In the genomic region with DNA sequence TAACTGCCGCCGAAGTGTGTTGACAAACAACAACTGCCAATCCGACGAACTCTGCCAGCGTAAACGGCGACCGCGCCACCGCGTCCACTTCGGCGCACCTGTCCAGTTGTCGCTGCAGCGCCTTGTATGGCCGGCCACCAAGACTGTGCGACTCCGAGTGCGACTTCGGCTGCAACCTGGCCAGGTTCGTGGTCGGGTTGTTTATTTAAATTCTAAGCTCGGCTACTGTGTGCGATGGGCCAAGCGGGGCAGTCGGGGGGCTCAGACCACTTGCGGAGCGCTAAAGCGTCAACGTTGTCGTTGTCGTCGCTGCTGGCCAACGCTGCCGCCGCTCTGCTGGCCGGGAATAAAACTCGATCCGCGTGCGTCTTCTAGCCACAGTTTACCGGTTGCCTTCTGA, we compare ENCODE assay signal across 3 fruit fly cellular contexts.
TF ChIP-seq lines count a peak whose summit lies in the region.

A gene (plus strand): TSS at position 375 of the 400 bp plus-strand sequence.

- TF ChIP-seq CTCF in whole organism, embryonic (GFP tag; optimal IDR thresholded peaks at IDR 0.05; lab: Kevin White, UChicago): no peak

TF ChIP-seq in whole organism, embryonic, 481 proteins besides CTCF, POLR2A, EP300 and RAD21 (continues in another document):
- TF ChIP-seq CG3065 (GFP tag; optimal IDR thresholded peaks at IDR 0.05; lab: Kevin White, UChicago): no peak
- no peak for TF ChIP-seq CG14014 (GFP tag; IDR thresholded peaks at IDR 0.05; lab: Robert Waterston, UW)
- peak; percentile 40 for TF ChIP-seq Ets65A (GFP tag; lab: Kevin White, UChicago)
- TF ChIP-seq CG4328 (GFP tag; optimal IDR thresholded peaks at IDR 0.05; lab: Kevin White, UChicago): no peak
- no peak for TF ChIP-seq GATAe (GFP tag; conservative IDR thresholded peaks at IDR 0.05; lab: Robert Waterston, UW)
- TF ChIP-seq CG10462 (GFP tag; optimal IDR thresholded peaks at IDR 0.05; lab: Kevin White, UChicago): no peak
- no peak for TF ChIP-seq CG15011 (GFP tag; optimal IDR thresholded peaks at IDR 0.05; lab: Kevin White, UChicago)
- no peak for TF ChIP-seq CG4820 (GFP tag; optimal IDR thresholded peaks at IDR 0.05; lab: Kevin White, UChicago)
- TF ChIP-seq sr (GFP tag; IDR thresholded peaks at IDR 0.05; lab: Robert Waterston, UW): no peak
- no peak for TF ChIP-seq pzg (GFP tag; optimal IDR thresholded peaks at IDR 0.05; lab: Kevin White, UChicago)
- no peak for TF ChIP-seq schlank (tag; optimal IDR thresholded peaks at IDR 0.05; lab: Kevin White, UChicago)
- TF ChIP-seq Six4 (GFP tag; optimal IDR thresholded peaks at IDR 0.05; lab: Kevin White, UChicago): no peak
- TF ChIP-seq CG18476 (GFP tag; optimal IDR thresholded peaks at IDR 0.05; lab: Kevin White, UChicago): no peak
- TF ChIP-seq fd64A (GFP tag; optimal IDR thresholded peaks at IDR 0.05; lab: Kevin White, UChicago): no peak
- TF ChIP-seq CG4424 (GFP tag; optimal IDR thresholded peaks at IDR 0.05; lab: Kevin White, UChicago): no peak
- no peak for TF ChIP-seq ara (GFP tag; IDR thresholded peaks at IDR 0.05; lab: Robert Waterston, UW)
- peak; percentile 88 for TF ChIP-seq Deaf1 (tag; optimal IDR thresholded peaks at IDR 0.05; lab: Kevin White, UChicago)
- no peak for TF ChIP-seq CG12219 (GFP tag; optimal IDR thresholded peaks at IDR 0.05; lab: Kevin White, UChicago)
- no peak for TF ChIP-seq CG17829 (tag; optimal IDR thresholded peaks at IDR 0.05; lab: Kevin White, UChicago)
- TF ChIP-seq ems (GFP tag; optimal IDR thresholded peaks at IDR 0.05; lab: Kevin White, UChicago): no peak
- TF ChIP-seq CG5180 (GFP tag; optimal IDR thresholded peaks at IDR 0.05; lab: Kevin White, UChicago): peak; percentile 33
- no peak for TF ChIP-seq insv (GFP tag; optimal IDR thresholded peaks at IDR 0.05; lab: Kevin White, UChicago)
- TF ChIP-seq CG15514 (GFP tag; optimal IDR thresholded peaks at IDR 0.05; lab: Kevin White, UChicago): no peak
- TF ChIP-seq Atf-2 (GFP tag; optimal IDR thresholded peaks at IDR 0.05; lab: Kevin White, UChicago): no peak
- no peak for TF ChIP-seq Lhr (GFP tag; optimal IDR thresholded peaks at IDR 0.05; lab: Kevin White, UChicago)
- TF ChIP-seq CG7745 (tag; optimal IDR thresholded peaks at IDR 0.05; lab: Kevin White, UChicago): no peak
- no peak for TF ChIP-seq gcm (GFP tag; optimal IDR thresholded peaks at IDR 0.05; lab: Kevin White, UChicago)
- no peak for TF ChIP-seq tgo (GFP tag; IDR thresholded peaks at IDR 0.05; lab: Robert Waterston, UW)
- TF ChIP-seq kay (GFP tag; optimal IDR thresholded peaks at IDR 0.05; lab: Kevin White, UChicago): no peak
- TF ChIP-seq Bteb2 (GFP tag; optimal IDR thresholded peaks at IDR 0.05; lab: Kevin White, UChicago): no peak
- no peak for TF ChIP-seq CG6765 (GFP tag; optimal IDR thresholded peaks at IDR 0.05; lab: Kevin White, UChicago)

TF ChIP-seq in whole organism, prepupa, 60 proteins besides CTCF, POLR2A, EP300 and RAD21:
- TF ChIP-seq CG6276 (GFP tag; optimal IDR thresholded peaks at IDR 0.05; lab: Kevin White, UChicago): no peak
- TF ChIP-seq CG6854 (GFP tag; optimal IDR thresholded peaks at IDR 0.05; lab: Kevin White, UChicago): no peak
- TF ChIP-seq CG11294 (GFP tag; IDR thresholded peaks at IDR 0.05; lab: Robert Waterston, UW): no peak
- TF ChIP-seq CG15336 (GFP tag; IDR thresholded peaks at IDR 0.05; lab: Robert Waterston, UW): 0 out of 2 replicates have a peak, but pooled peaks have one; percentile 9
- TF ChIP-seq CG8119 (GFP tag; IDR thresholded peaks at IDR 0.05; lab: Robert Waterston, UW): no peak
- TF ChIP-seq Eip78C (GFP tag; lab: Kevin White, UChicago): peak; percentile 7

TF ChIP-seq in whole organism, pupa, 21 proteins besides CTCF, POLR2A, EP300 and RAD21:
- peak; percentile 86 for TF ChIP-seq CG13204 (GFP tag; optimal IDR thresholded peaks at IDR 0.05; lab: Kevin White, UChicago)
- no peak for TF ChIP-seq Snoo (tag; optimal IDR thresholded peaks at IDR 0.05; lab: Kevin White, UChicago)
- TF ChIP-seq CG12605 (GFP tag; IDR thresholded peaks at IDR 0.05; lab: Robert Waterston, UW): no peak
- TF ChIP-seq CG4496 (GFP tag; IDR thresholded peaks at IDR 0.05; lab: Robert Waterston, UW): peak; percentile 71; the same call in 2 of the 3 replicates
- peak; percentile 14; the same call in 1 of the 2 replicates for TF ChIP-seq Ets98B (GFP tag; IDR thresholded peaks at IDR 0.05; lab: Robert Waterston, UW)
TF ChIP-seq in whole organism, pupa: peak in this region for 3.
